Worm (Caenorhabditis elegans): ENCODE measurements around the gene Y51A2B.6.
"Not testable (repeated sequence)": the region's sequence is repeated elsewhere in the genome, so short reads cannot be mapped to it uniquely, and the experiment has no call there.

Gene Y51A2B.6

DNA sequence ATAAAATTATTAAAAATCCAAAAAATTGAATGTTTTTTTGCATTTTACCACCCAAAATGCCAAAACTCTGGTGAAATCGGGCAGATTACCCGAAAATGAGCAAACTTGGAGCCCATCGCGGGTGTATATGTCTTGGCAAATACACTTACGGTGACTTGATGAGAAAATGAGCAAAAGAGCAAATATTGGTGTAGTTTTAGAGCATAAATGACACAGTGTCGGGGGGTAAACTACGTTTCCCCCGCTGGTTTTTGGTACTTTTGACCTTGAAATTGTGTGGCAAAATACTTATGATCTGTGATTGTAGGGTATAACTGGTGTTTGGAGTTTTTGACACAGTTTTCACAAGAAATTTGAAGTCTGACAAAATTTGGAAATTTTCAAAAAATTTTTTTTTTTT, 18.8 kb upstream of the Y51A2B.6 start, which contains the start of gene ZK262.2:
ZK262.2 (minus strand) TSS at position 101 of the 400 bp plus-strand sequence.
- TF ChIP-seq blmp-1 (tag; optimal IDR thresholded peaks at IDR 0.05) (no peak), unc-120 (tag; optimal IDR thresholded peaks at IDR 0.05; ENCODE audit: poor library complexity, severe bottlenecking) (no peak), nhr-237 (tag; optimal IDR thresholded peaks at IDR 0.05) (no peak), nhr-28 (tag; optimal IDR thresholded peaks at IDR 0.05) (no peak), mep-1 (tag; optimal IDR thresholded peaks at IDR 0.05) (no peak), bed-3 (GFP tag; optimal IDR thresholded peaks at IDR 0.05) (no peak), lsy-2 (tag; optimal IDR thresholded peaks at IDR 0.05) (no peak), ceh-39 (tag; optimal IDR thresholded peaks at IDR 0.05) (no peak), mab-5 (tag; optimal IDR thresholded peaks at IDR 0.05) (no peak)

ce11 chrV:18412351-18412750, 18.2 kb upstream of the Y51A2B.6 start:
- TF ChIP-seq sem-2 (GFP tag; optimal IDR thresholded peaks at IDR 0.05) = no peak
- TF ChIP-seq nhr-237 (tag; optimal IDR thresholded peaks at IDR 0.05) = no peak
- no peak for TF ChIP-seq blmp-1 (tag; optimal IDR thresholded peaks at IDR 0.05)
- no peak for TF ChIP-seq mep-1 (tag; optimal IDR thresholded peaks at IDR 0.05)
- TF ChIP-seq nhr-2 (tag; optimal IDR thresholded peaks at IDR 0.05) = no peak
- TF ChIP-seq cnd-1 (tag; optimal IDR thresholded peaks at IDR 0.05) = no peak
- TF ChIP-seq flh-1 (GFP tag; optimal IDR thresholded peaks at IDR 0.05) = no peak

- no peak for TF ChIP-seq nhr-2 (tag; optimal IDR thresholded peaks at IDR 0.05)
- TF ChIP-seq lin-13 (tag; optimal IDR thresholded peaks at IDR 0.05) = no peak
- TF ChIP-seq mep-1 (tag; optimal IDR thresholded peaks at IDR 0.05) = no peak
- TF ChIP-seq nhr-12 (tag; optimal IDR thresholded peaks at IDR 0.05) = no peak
- TF ChIP-seq tbx-8 (GFP tag; optimal IDR thresholded peaks at IDR 0.05) = no peak
- TF ChIP-seq snpc-4 (tag; optimal IDR thresholded peaks at IDR 0.05) = no peak
- TF ChIP-seq ztf-11 (tag; optimal IDR thresholded peaks at IDR 0.05) = no peak
- no peak for TF ChIP-seq elt-3 (tag; optimal IDR thresholded peaks at IDR 0.05)
- TF ChIP-seq cnd-1 (tag; optimal IDR thresholded peaks at IDR 0.05) = no peak
- TF ChIP-seq lsy-2 (tag; optimal IDR thresholded peaks at IDR 0.05) = no peak
- no peak for TF ChIP-seq pha-4 (tag; optimal IDR thresholded peaks at IDR 0.05)
- no peak for TF ChIP-seq nhr-28 (tag; optimal IDR thresholded peaks at IDR 0.05)
- TF ChIP-seq bed-3 (GFP tag; optimal IDR thresholded peaks at IDR 0.05) = no peak
- TF ChIP-seq lin-32 (GFP tag; optimal IDR thresholded peaks at IDR 0.05) = no peak
- TF ChIP-seq drap-1 (GFP tag; optimal IDR thresholded peaks at IDR 0.05) = no peak
- no peak for TF ChIP-seq unc-39 (tag; optimal IDR thresholded peaks at IDR 0.05)
- no peak for TF ChIP-seq unc-120 (tag; optimal IDR thresholded peaks at IDR 0.05; ENCODE audit: poor library complexity, severe bottlenecking)
- no peak for TF ChIP-seq ceh-39 (tag; optimal IDR thresholded peaks at IDR 0.05)
- TF ChIP-seq zip-8 (tag; optimal IDR thresholded peaks at IDR 0.05) = no peak
- TF ChIP-seq blmp-1 (tag; optimal IDR thresholded peaks at IDR 0.05) = no peak
Measured at ce11 chrV:18410142-18410541, 16.0 kb upstream of the Y51A2B.6 start, which contains the start of gene srh-207. TSS of gene srh-207 (minus strand) at chrV:18410242.

DNA sequence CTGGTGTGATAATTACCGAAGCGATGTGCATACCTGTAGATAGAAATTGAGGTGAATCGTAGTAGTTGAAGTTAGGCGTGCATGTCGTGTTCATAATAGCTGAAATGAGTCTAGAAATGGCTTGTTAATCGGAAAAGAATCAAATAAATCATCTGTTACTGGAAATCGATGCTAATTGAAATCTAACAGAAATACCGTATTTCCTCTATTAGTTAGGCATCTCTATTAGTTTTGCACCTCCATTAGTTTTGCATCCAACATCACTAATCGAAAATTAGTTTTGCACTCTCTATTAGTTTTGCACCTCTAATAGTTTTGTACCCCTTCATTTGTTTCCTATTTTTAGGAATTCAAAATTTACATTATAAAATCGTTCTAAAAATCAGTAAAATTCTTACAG, 10.7 kb upstream of the Y51A2B.6 start, which contains the start of gene srh-209:
srh-209 (minus strand) TSS at position 101 of the 400 bp plus-strand sequence.
- not testable (repeated sequence) for TF ChIP-seq unc-120 (tag; optimal IDR thresholded peaks at IDR 0.05; ENCODE audit: poor library complexity, severe bottlenecking); mls-2 (tag; optimal IDR thresholded peaks at IDR 0.05); sem-2 (GFP tag; optimal IDR thresholded peaks at IDR 0.05)

DNA sequence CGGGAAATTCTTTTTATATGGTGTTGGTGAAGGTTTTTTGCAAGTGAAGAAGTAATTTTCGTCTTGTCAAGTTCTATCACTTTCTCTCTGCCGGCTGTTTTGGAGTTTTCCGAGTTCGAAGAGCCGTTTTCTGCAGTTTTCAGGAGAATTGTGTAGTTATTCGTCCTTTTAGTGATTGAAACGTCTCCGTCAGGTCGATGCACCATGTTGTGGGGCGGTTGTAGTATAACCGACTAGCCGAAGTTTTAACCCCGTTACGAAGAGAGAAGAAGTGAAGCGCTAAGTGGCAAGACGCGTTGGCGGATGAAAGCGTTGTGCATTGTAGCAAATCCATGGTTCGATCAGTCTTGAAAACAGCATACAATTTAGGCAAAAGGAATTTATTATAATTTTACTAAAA, 8.6 kb upstream of the Y51A2B.6 start:
- TF ChIP-seq elt-3 (tag; optimal IDR thresholded peaks at IDR 0.05) (no peak), nhr-28 (tag; optimal IDR thresholded peaks at IDR 0.05) (no peak), flh-1 (GFP tag; optimal IDR thresholded peaks at IDR 0.05) (no peak), unc-62 (GFP tag; optimal IDR thresholded peaks at IDR 0.05) (no peak), unc-39 (tag; optimal IDR thresholded peaks at IDR 0.05) (no peak), blmp-1 (tag; optimal IDR thresholded peaks at IDR 0.05) (no peak)

ce11 chrV:18397814-18398213, 3.7 kb upstream of the Y51A2B.6 start, which contains the start of gene Y51A2B.16:
TSS of gene Y51A2B.16 (minus strand) at chrV:18397914.
- TF ChIP-seq nhr-76 (tag; optimal IDR thresholded peaks at IDR 0.05) = no peak
- no peak for TF ChIP-seq ceh-43 (GFP tag; optimal IDR thresholded peaks at IDR 0.05)
- TF ChIP-seq snpc-4 (tag; optimal IDR thresholded peaks at IDR 0.05) = no peak
- TF ChIP-seq ceh-39 (tag; optimal IDR thresholded peaks at IDR 0.05) = no peak
- no peak for TF ChIP-seq nhr-237 (tag; optimal IDR thresholded peaks at IDR 0.05)
- TF ChIP-seq M03D4.4 (tag; optimal IDR thresholded peaks at IDR 0.05) = no peak
- TF ChIP-seq mep-1 (tag; optimal IDR thresholded peaks at IDR 0.05) = no peak
- TF ChIP-seq cnd-1 (tag; optimal IDR thresholded peaks at IDR 0.05) = no peak
- no peak for TF ChIP-seq blmp-1 (tag; optimal IDR thresholded peaks at IDR 0.05)
- TF ChIP-seq drap-1 (GFP tag; optimal IDR thresholded peaks at IDR 0.05) = no peak
- no peak for TF ChIP-seq ceh-83 (GFP tag; optimal IDR thresholded peaks at IDR 0.05)
- no peak for TF ChIP-seq bed-3 (GFP tag; optimal IDR thresholded peaks at IDR 0.05)
- no peak for TF ChIP-seq tbx-8 (GFP tag; optimal IDR thresholded peaks at IDR 0.05)
- no peak for TF ChIP-seq elt-3 (tag; optimal IDR thresholded peaks at IDR 0.05)
- TF ChIP-seq pha-4 (tag; optimal IDR thresholded peaks at IDR 0.05) = no peak
